Comparison of ENCODE assay signal across 5 worm cellular contexts in genomic region chrX:7825707-7826106, ce11.
TF ChIP-seq lines count a peak whose summit lies in the region.

No protein-coding gene starts in this region.

TF ChIP-seq in whole organism, L1 larva, 84 proteins besides CTCF, POLR2A, EP300 and RAD21 (continues in another document):
- TF ChIP-seq lin-35 (GFP tag; optimal IDR thresholded peaks at IDR 0.05; lab: Kevin White, UChicago) (peak in 1 of 2 experiments; percentile 14), lin-13 (GFP tag; optimal IDR thresholded peaks at IDR 0.05; lab: Kevin White, UChicago) (no peak), nhr-90 (tag; optimal IDR thresholded peaks at IDR 0.05; lab: Kevin White, UChicago; ENCODE audit: poor library complexity) (peak; percentile 75), swsn-7 (tag; optimal IDR thresholded peaks at IDR 0.05; lab: Kevin White, UChicago) (peak; percentile 14), aly-2 (tag; optimal IDR thresholded peaks at IDR 0.05; lab: Kevin White, UChicago) (peak; percentile 93), nhr-20 (tag; optimal IDR thresholded peaks at IDR 0.05; lab: Kevin White, UChicago) (peak; percentile 65), ceh-82 (tag; optimal IDR thresholded peaks at IDR 0.05; lab: Kevin White, UChicago) (no peak), tbx-2 (tag; optimal IDR thresholded peaks at IDR 0.05; lab: Kevin White, UChicago) (peak; percentile 30), mdl-1 (tag; optimal IDR thresholded peaks at IDR 0.05; lab: Kevin White, UChicago) (peak in 1 of 2 experiments; percentile 46), elt-3 (tag; optimal IDR thresholded peaks at IDR 0.05; lab: Kevin White, UChicago) (peak in 4 of 6 experiments; percentile 38 to 59 (median 53)), C16A3.4 (tag; optimal IDR thresholded peaks at IDR 0.05; lab: Kevin White, UChicago) (peak; percentile 11), nhr-85 (tag; lab: Kevin White, UChicago) (peak; percentile 91), egl-27 (tag; optimal IDR thresholded peaks at IDR 0.05; lab: Kevin White, UChicago) (peak in 1 of 2 experiments; percentile 19), sup-37 (GFP tag; optimal IDR thresholded peaks at IDR 0.05; lab: Kevin White, UChicago) (no peak), nhr-76 (tag; optimal IDR thresholded peaks at IDR 0.05; lab: Kevin White, UChicago) (peak; percentile 5), elt-2 (tag; optimal IDR thresholded peaks at IDR 0.05; lab: Kevin White, UChicago) (peak; percentile 41), lin-15B (tag; optimal IDR thresholded peaks at IDR 0.05; lab: Kevin White, UChicago) (no peak), unc-130 (tag; optimal IDR thresholded peaks at IDR 0.05; lab: Kevin White, UChicago) (peak; percentile 29)

TF ChIP-seq in whole organism, L3 larva, 47 proteins besides CTCF, POLR2A, EP300 and RAD21 (continues in another document):
- no peak for TF ChIP-seq nhr-76 (tag; optimal IDR thresholded peaks at IDR 0.05; lab: Kevin White, UChicago)
- TF ChIP-seq ama-1 (optimal IDR thresholded peaks at IDR 0.05; lab: Kevin White, UChicago) = peak; percentile 77
- TF ChIP-seq ztf-4 (tag; optimal IDR thresholded peaks at IDR 0.05; lab: Kevin White, UChicago) = no peak
- no peak for TF ChIP-seq pqm-1 (tag; optimal IDR thresholded peaks at IDR 0.05; lab: Kevin White, UChicago)
- no peak for TF ChIP-seq fos-1 (tag; optimal IDR thresholded peaks at IDR 0.05; lab: Kevin White, UChicago)
- TF ChIP-seq egl-5 (tag; optimal IDR thresholded peaks at IDR 0.05; lab: Kevin White, UChicago) = peak; percentile 18
- TF ChIP-seq aly-2 (tag; optimal IDR thresholded peaks at IDR 0.05; lab: Kevin White, UChicago) = no peak
- TF ChIP-seq ceh-9 (tag; optimal IDR thresholded peaks at IDR 0.05; lab: Kevin White, UChicago) = no peak
- TF ChIP-seq fkh-2 (tag; optimal IDR thresholded peaks at IDR 0.05; lab: Kevin White, UChicago) = no peak
- TF ChIP-seq skn-1 (tag; optimal IDR thresholded peaks at IDR 0.05; lab: Kevin White, UChicago) = no peak
- TF ChIP-seq unc-39 (tag; optimal IDR thresholded peaks at IDR 0.05; lab: Kevin White, UChicago) = no peak
- TF ChIP-seq nfya-1 (tag; optimal IDR thresholded peaks at IDR 0.05; lab: Kevin White, UChicago; ENCODE audit: insufficient read depth) = peak; percentile 56
- TF ChIP-seq hmg-11 (tag; optimal IDR thresholded peaks at IDR 0.05; lab: Kevin White, UChicago) = peak; percentile 4
- no peak for TF ChIP-seq unc-62 (GFP tag; optimal IDR thresholded peaks at IDR 0.05; lab: Kevin White, UChicago)
- TF ChIP-seq mml-1 (tag; optimal IDR thresholded peaks at IDR 0.05; lab: Kevin White, UChicago) = no peak
- no peak for TF ChIP-seq egl-27 (tag; optimal IDR thresholded peaks at IDR 0.05; lab: Kevin White, UChicago)
- TF ChIP-seq nhr-237 (tag; optimal IDR thresholded peaks at IDR 0.05; lab: Kevin White, UChicago) = no peak
- no peak for TF ChIP-seq daf-12 (tag; optimal IDR thresholded peaks at IDR 0.05; lab: Kevin White, UChicago)
- TF ChIP-seq ceh-16 (tag; optimal IDR thresholded peaks at IDR 0.05; lab: Kevin White, UChicago) = no peak
- TF ChIP-seq nhr-23 (tag; optimal IDR thresholded peaks at IDR 0.05; lab: Kevin White, UChicago) = peak; percentile 53

TF ChIP-seq in whole organism, early embryonic, 17 proteins besides CTCF, POLR2A, EP300 and RAD21:
- TF ChIP-seq pes-1 (GFP tag; IDR thresholded peaks at IDR 0.05; lab: Robert Waterston, UW) (no peak), ama-1 (optimal IDR thresholded peaks at IDR 0.05; lab: Kevin White, UChicago) (peak; percentile 60), hmg-4 (GFP tag; optimal IDR thresholded peaks at IDR 0.05; lab: Kevin White, UChicago) (peak; percentile 14)

TF ChIP-seq in whole organism, midembryonic, 9 proteins besides CTCF, POLR2A, EP300 and RAD21:
- TF ChIP-seq flt-1 (GFP tag; IDR thresholded peaks at IDR 0.05; lab: Robert Waterston, UW) = peak; percentile 45; the same call in 1 of the 2 replicates
- no peak for TF ChIP-seq ztf-23 (GFP tag; IDR thresholded peaks at IDR 0.05; lab: Robert Waterston, UW)
- TF ChIP-seq cog-1 (tag; optimal IDR thresholded peaks at IDR 0.05; lab: Kevin White, UChicago) = peak; percentile 42

TF ChIP-seq in whole organism, young adult, 124 proteins besides CTCF, POLR2A, EP300 and RAD21:
- peak; percentile 42 for TF ChIP-seq nhr-80 (tag; optimal IDR thresholded peaks at IDR 0.05; lab: Kevin White, UChicago)
- TF ChIP-seq hmg-1.2 (GFP tag; IDR thresholded peaks at IDR 0.05; lab: Robert Waterston, UW) = peak; percentile 5; the same call in 1 of the 2 replicates
- TF ChIP-seq let-526 (GFP tag; IDR thresholded peaks at IDR 0.05; lab: Robert Waterston, UW) = no peak
- no peak for TF ChIP-seq aptf-3 (GFP tag; IDR thresholded peaks at IDR 0.05; lab: Robert Waterston, UW)
- TF ChIP-seq repo-1 (tag; optimal IDR thresholded peaks at IDR 0.05; lab: Kevin White, UChicago) = no peak
- TF ChIP-seq hrde-1 (tag; optimal IDR thresholded peaks at IDR 0.05; lab: Kevin White, UChicago; ENCODE audit: borderline replicate concordance) = no peak
- TF ChIP-seq ZK185.1 (tag; optimal IDR thresholded peaks at IDR 0.05; lab: Kevin White, UChicago; ENCODE audit: poor library complexity, severe bottlenecking) = peak; percentile 7
- no peak for TF ChIP-seq nfya-1 (tag; optimal IDR thresholded peaks at IDR 0.05; lab: Kevin White, UChicago; ENCODE audit: borderline replicate concordance, insufficient read depth)
- no peak for TF ChIP-seq bed-1 (GFP tag; IDR thresholded peaks at IDR 0.05; lab: Robert Waterston, UW)
- peak; percentile 20 for TF ChIP-seq attf-5 (GFP tag; optimal IDR thresholded peaks at IDR 0.05; lab: Kevin White, UChicago)
- no peak for TF ChIP-seq lag-1 (GFP tag; IDR thresholded peaks at IDR 0.05; lab: Robert Waterston, UW)
- TF ChIP-seq egrh-3 (GFP tag; IDR thresholded peaks at IDR 0.05; lab: Robert Waterston, UW) = no peak
- no peak for TF ChIP-seq zim-3 (tag; optimal IDR thresholded peaks at IDR 0.05; lab: Kevin White, UChicago)
- no peak for TF ChIP-seq ekl-4 (GFP tag; IDR thresholded peaks at IDR 0.05; lab: Robert Waterston, UW)
- 0 out of 2 replicates have a peak, but pooled peaks have one; percentile 20 for TF ChIP-seq C06A6.2 (GFP tag; conservative IDR thresholded peaks at IDR 0.05; lab: Robert Waterston, UW)
- TF ChIP-seq cebp-1 (GFP tag; IDR thresholded peaks at IDR 0.05; lab: Robert Waterston, UW) = no peak
- no peak for TF ChIP-seq cebp-1 (tag; optimal IDR thresholded peaks at IDR 0.05; lab: Kevin White, UChicago)

Comparison
In these comparisons a context has a peak if more than half of its experiments do, and no peak if none do; other contexts are left out.
1. Of the 8 proteins assayed by ChIP-seq in both whole organism, young adult and whole organism, L1 larva: peak only in whole organism, young adult: none; only in whole organism, L1 larva: ama-1, nhr-90 and unc-130; in both: none; in neither: 3; mixed calls (peak in some experiments, not most) for 2.